Fruit fly (Drosophila melanogaster): ENCODE data around the gene CG3097.
A peak's percentile ranks its signal among the peaks of the same experiment; 100 is the strongest.

- TF ChIP-seq CG9948 (tag; optimal IDR thresholded peaks at IDR 0.05) (peak; percentile 47), CG8301 (tag; optimal IDR thresholded peaks at IDR 0.05) (no peak), gl (tag; optimal IDR thresholded peaks at IDR 0.05) (no peak), rn (GFP tag; IDR thresholded peaks at IDR 0.05) (0 out of 2 replicates have a peak, but pooled peaks have one; percentile 45), EcR (GFP tag; optimal IDR thresholded peaks at IDR 0.05) (no peak), Pif1A (GFP tag; optimal IDR thresholded peaks at IDR 0.05) (peak; percentile 83)
Observed at dm6 chrX:5786559-5786958, 16.0 kb upstream of the CG3097 start.
